Fruit fly (Drosophila melanogaster) Kc167 (cell line): ENCODE data around the gene Oseg1.

Experiments used
- h ChIP-seq: fragments of >200 bp; optimal IDR thresholded peaks from 3 replicates; lab custom pipeline; 2018; ENCODE audit warnings: missing external identifiers
- insv ChIP-seq: fragments of >200 bp; optimal IDR thresholded peaks from 3 replicates; lab custom pipeline; 2018; ENCODE audit warnings: missing external identifiers
- psq ChIP-seq: fragments of >200 bp; optimal IDR thresholded peaks from 2 replicates; lab custom pipeline; 2017; ENCODE audit warnings: missing external identifiers

DNA sequence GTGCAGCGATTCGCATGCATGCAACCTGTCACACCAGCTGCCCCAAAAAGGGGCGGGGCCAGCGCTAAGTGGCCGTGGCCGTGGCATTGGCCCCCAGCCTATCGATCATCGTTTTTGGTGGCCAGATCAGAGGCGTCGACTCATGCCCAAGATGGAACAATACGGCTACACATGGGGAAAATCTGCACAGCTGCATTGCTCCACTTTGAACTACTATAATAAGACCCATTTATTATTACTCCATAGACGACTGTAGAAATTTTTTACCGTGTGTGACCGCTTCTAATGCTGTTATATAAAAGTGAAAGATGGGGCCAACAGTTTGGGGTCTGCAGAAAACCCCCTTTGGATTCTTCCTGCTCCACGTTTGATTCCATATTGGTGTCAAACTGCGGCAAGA lies 28.7 kb downstream of the Oseg1 start:
- TF ChIP-seq psq (lab: Kevin White, UChicago), result no peak
- TF ChIP-seq insv (lab: Kevin White, UChicago), result no peak
- TF ChIP-seq h (lab: Kevin White, UChicago), result no peak
